Fruit fly (Drosophila melanogaster): Measurements from ENCODE around the gene CG42747.

The CG42747 gene

dm6 chr3L:6494928-6495806 is 94.8 kb downstream of the CG42747 start, which contains the start of the genes Vps8 and sfl (continued):
- no peak for TF ChIP-seq tio (GFP tag; optimal IDR thresholded peaks at IDR 0.05)
- no peak for TF ChIP-seq fd64A (GFP tag; optimal IDR thresholded peaks at IDR 0.05)
- no peak for TF ChIP-seq HLHmδ (GFP tag; optimal IDR thresholded peaks at IDR 0.05)
- TF ChIP-seq pan (optimal IDR thresholded peaks at IDR 0.05): no peak
- TF ChIP-seq pan (GFP tag; optimal IDR thresholded peaks at IDR 0.05 in 1 of 2, IDR thresholded peaks at IDR 0.05 in 1 of 2): no peak
- peak; percentile 54 for TF ChIP-seq grn (GFP tag; optimal IDR thresholded peaks at IDR 0.05)
- TF ChIP-seq Ada2b (GFP tag; IDR thresholded peaks at IDR 0.05): no peak
- TF ChIP-seq tap (tag; optimal IDR thresholded peaks at IDR 0.05): no peak
- TF ChIP-seq CG10209 (GFP tag; optimal IDR thresholded peaks at IDR 0.05): no peak
- TF ChIP-seq fd96Cb (tag; optimal IDR thresholded peaks at IDR 0.05): no peak
- TF ChIP-seq CG14710 (tag; optimal IDR thresholded peaks at IDR 0.05): peak; percentile 69
- TF ChIP-seq CG1602 (GFP tag; optimal IDR thresholded peaks at IDR 0.05): no peak
- peak; percentile 38 for TF ChIP-seq nerfin-1 (tag; optimal IDR thresholded peaks at IDR 0.05)
- TF ChIP-seq jigr1 (GFP tag; IDR thresholded peaks at IDR 0.05): peak; percentile 41; the same call in 1 of the 3 replicates
- peak; percentile 68 for TF ChIP-seq CG15514 (GFP tag; optimal IDR thresholded peaks at IDR 0.05)
- TF ChIP-seq Pdp1 (GFP tag; optimal IDR thresholded peaks at IDR 0.05): peak in 1 of 2 experiments; percentile 67
- TF ChIP-seq bab2 (GFP tag; optimal IDR thresholded peaks at IDR 0.05): no peak
- TF ChIP-seq CHES-1-like (GFP tag; optimal IDR thresholded peaks at IDR 0.05): peak; percentile 3
- TF ChIP-seq vvl (GFP tag; IDR thresholded peaks at IDR 0.05): 0 out of 2 replicates have a peak, but pooled peaks have one; percentile 37
- TF ChIP-seq Taf1 (GFP tag; IDR thresholded peaks at IDR 0.05): no peak
- TF ChIP-seq CG30403 (GFP tag; optimal IDR thresholded peaks at IDR 0.05): peak; percentile 56
- no peak for TF ChIP-seq sima (GFP tag; optimal IDR thresholded peaks at IDR 0.05)
- peak; percentile 80 for TF ChIP-seq chinmo (GFP tag; IDR thresholded peaks at IDR 0.05; ENCODE audit: partially characterized antibody)
- TF ChIP-seq CG17829 (tag; optimal IDR thresholded peaks at IDR 0.05): peak; percentile 51
- no peak for TF ChIP-seq Ptx1 (GFP tag; IDR thresholded peaks at IDR 0.05)

dm6 chr3L:6496053-6496921 is 95.9 kb downstream of the CG42747 start:
- TF ChIP-seq CG1529 (GFP tag; optimal IDR thresholded peaks at IDR 0.05) (no peak), sd (tag; optimal IDR thresholded peaks at IDR 0.05) (peak; percentile 81), cad (GFP tag; optimal IDR thresholded peaks at IDR 0.05) (no peak), Scr (GFP tag; IDR thresholded peaks at IDR 0.05; ENCODE audit: partially characterized antibody) (no peak), fd64A (GFP tag; optimal IDR thresholded peaks at IDR 0.05) (no peak), CrebB (tag; optimal IDR thresholded peaks at IDR 0.05) (no peak), ATbp (GFP tag; optimal IDR thresholded peaks at IDR 0.05) (no peak), MBD-R2 (GFP tag; IDR thresholded peaks at IDR 0.05) (no peak), pnt (GFP tag; optimal IDR thresholded peaks at IDR 0.05) (no peak), mam (GFP tag; optimal IDR thresholded peaks at IDR 0.05) (no peak), fu2 (GFP tag; optimal IDR thresholded peaks at IDR 0.05) (no peak), hkb (optimal IDR thresholded peaks at IDR 0.05) (no peak), hkb (GFP tag; IDR thresholded peaks at IDR 0.05) (no peak), tin (GFP tag; optimal IDR thresholded peaks at IDR 0.05) (no peak), slp2 (GFP tag; optimal IDR thresholded peaks at IDR 0.05) (no peak), Fer1 (GFP tag; optimal IDR thresholded peaks at IDR 0.05) (no peak), gcm2 (GFP tag; optimal IDR thresholded peaks at IDR 0.05) (no peak), CG17829 (tag; optimal IDR thresholded peaks at IDR 0.05) (no peak), CG30431 (GFP tag; optimal IDR thresholded peaks at IDR 0.05) (no peak), fd96Cb (tag; optimal IDR thresholded peaks at IDR 0.05) (no peak), grn (GFP tag; optimal IDR thresholded peaks at IDR 0.05) (no peak), her (GFP tag; optimal IDR thresholded peaks at IDR 0.05) (no peak), Usf (GFP tag; optimal IDR thresholded peaks at IDR 0.05) (no peak), seq (GFP tag; IDR thresholded peaks at IDR 0.05) (no peak), CG34376 (GFP tag; optimal IDR thresholded peaks at IDR 0.05) (no peak), BtbVII (GFP tag; optimal IDR thresholded peaks at IDR 0.05) (no peak), pum (GFP tag; optimal IDR thresholded peaks at IDR 0.05) (no peak)
